Worm (Caenorhabditis elegans) whole organism, mixed stage, embryonic: Measurements from ENCODE around the gene R04E5.7.
A peak's percentile ranks its signal among the peaks of the same experiment; 100 is the strongest.

Source experiments
- M03D4.4 ChIP-seq: sonication (generic microtip); optimal IDR thresholded peaks from 2 replicates; lab custom pipeline; 2017; ENCODE audit warnings: mild to moderate bottlenecking, missing genetic modification characterization, missing compliant biosample characterization
- bed-3 ChIP-seq: fragments of 200-800 bp; sonication (Bioruptor generic); optimal IDR thresholded peaks from 3 replicates; lab custom pipeline; 2018; ENCODE audit warnings: mild to moderate bottlenecking, missing genetic modification characterization, moderate library complexity, missing compliant biosample characterization
- blmp-1 ChIP-seq: fragments of 150-350 bp; optimal IDR thresholded peaks from 2 replicates; lab custom pipeline; 2014; ENCODE audit warnings: missing biosample characterization, missing genetic modification characterization
- ceh-39 ChIP-seq: fragments of 150-350 bp; optimal IDR thresholded peaks from 2 replicates; lab custom pipeline; 2014; ENCODE audit warnings: missing biosample characterization, missing genetic modification characterization
- ceh-83 ChIP-seq: fragments of 200-800 bp; sonication (Bioruptor generic); optimal IDR thresholded peaks from 2 replicates; lab custom pipeline; 2018; ENCODE audit warnings: mild to moderate bottlenecking, missing genetic modification characterization, missing compliant biosample characterization
- ces-1 ChIP-seq: fragments of 150-350 bp; optimal IDR thresholded peaks from 2 replicates; lab custom pipeline; 2014; ENCODE audit warnings: missing biosample characterization, missing genetic modification reagents, missing genetic modification characterization
- cnd-1 ChIP-seq: fragments of 200-800 bp; sonication (Bioruptor generic); optimal IDR thresholded peaks from 2 replicates; lab custom pipeline; 2018; ENCODE audit warnings: mild to moderate bottlenecking, missing genetic modification characterization, missing compliant biosample characterization
- drap-1 ChIP-seq: fragments of 200-800 bp; sonication (Bioruptor generic); optimal IDR thresholded peaks from 3 replicates; lab custom pipeline; 2018; ENCODE audit warnings: mild to moderate bottlenecking, missing genetic modification characterization, missing compliant biosample characterization
- elt-1 ChIP-seq: sonication (generic microtip); optimal IDR thresholded peaks from 2 replicates; lab custom pipeline; 2017; ENCODE audit warnings: missing genetic modification characterization, mild to moderate bottlenecking, missing compliant biosample characterization, antibody characterized with exemption, moderate library complexity, borderline replicate concordance; ENCODE audit not compliant: insufficient read depth
- elt-3 ChIP-seq: fragments of 150-350 bp; optimal IDR thresholded peaks from 2 replicates; lab custom pipeline; 2014; ENCODE audit warnings: missing biosample characterization, missing genetic modification characterization
- flh-1 ChIP-seq: fragments of 200-800 bp; sonication (Bioruptor generic); optimal IDR thresholded peaks from 2 replicates; lab custom pipeline; 2018; ENCODE audit warnings: mild to moderate bottlenecking, missing genetic modification characterization, moderate library complexity, missing compliant biosample characterization
- ham-2 ChIP-seq: fragments of 200-800 bp; sonication (Bioruptor generic); optimal IDR thresholded peaks from 2 replicates; lab custom pipeline; 2018; ENCODE audit warnings: mild to moderate bottlenecking, missing genetic modification characterization, missing compliant biosample characterization
- hlh-1 ChIP-seq: fragments of 150-350 bp; optimal IDR thresholded peaks from 2 replicates; lab custom pipeline; 2014; ENCODE audit warnings: missing biosample characterization, missing genetic modification reagents, missing genetic modification characterization
- lin-13 ChIP-seq: fragments of 150-350 bp; optimal IDR thresholded peaks from 2 replicates; lab custom pipeline; 2014; ENCODE audit warnings: missing biosample characterization, missing genetic modification characterization
- lin-32 ChIP-seq: fragments of 200-800 bp; sonication (Bioruptor generic); optimal IDR thresholded peaks from 2 replicates; lab custom pipeline; 2018; ENCODE audit warnings: mild to moderate bottlenecking, missing genetic modification characterization, missing compliant biosample characterization
- lsy-2 ChIP-seq: fragments of 150-350 bp; optimal IDR thresholded peaks from 2 replicates; lab custom pipeline; 2014; ENCODE audit warnings: missing biosample characterization, missing genetic modification characterization
- mab-5 ChIP-seq: fragments of 150-350 bp; optimal IDR thresholded peaks from 2 replicates; lab custom pipeline; 2014; ENCODE audit warnings: missing biosample characterization, missing genetic modification characterization
- mep-1 ChIP-seq: fragments of 150-350 bp; optimal IDR thresholded peaks from 2 replicates; lab custom pipeline; 2017; ENCODE audit warnings: missing biosample characterization, missing genetic modification reagents, missing genetic modification characterization, inconsistent platforms
- mls-2 ChIP-seq: sonication (generic microtip); optimal IDR thresholded peaks from 2 replicates; lab custom pipeline; 2016; ENCODE audit warnings: mild to moderate bottlenecking, missing genetic modification characterization, moderate library complexity, missing compliant biosample characterization
- nhr-237 ChIP-seq: fragments of 150-350 bp; optimal IDR thresholded peaks from 2 replicates; lab custom pipeline; 2014; ENCODE audit warnings: missing biosample characterization, missing genetic modification characterization
- nhr-28 ChIP-seq: fragments of 150-350 bp; optimal IDR thresholded peaks from 2 replicates; lab custom pipeline; 2014; ENCODE audit warnings: missing biosample characterization, missing genetic modification characterization
- pha-4 ChIP-seq: fragments of 150-350 bp; optimal IDR thresholded peaks from 2 replicates; lab custom pipeline; 2018; ENCODE audit warnings: missing biosample characterization, missing genetic modification reagents, missing genetic modification characterization
- sem-2 ChIP-seq: fragments of 200-800 bp; sonication (Bioruptor generic); optimal IDR thresholded peaks from 2 replicates; lab custom pipeline; 2018; ENCODE audit warnings: mild to moderate bottlenecking, missing genetic modification characterization, missing compliant biosample characterization
- snpc-4 ChIP-seq: fragments of 150-350 bp; optimal IDR thresholded peaks from 2 replicates; lab custom pipeline; 2014; ENCODE audit warnings: missing biosample characterization, missing genetic modification characterization
- sptf-1 ChIP-seq: sonication (generic microtip); optimal IDR thresholded peaks from 2 replicates; lab custom pipeline; 2017; ENCODE audit warnings: mild to moderate bottlenecking, missing genetic modification characterization, moderate library complexity, missing compliant biosample characterization
- unc-120 ChIP-seq: sonication (generic microtip); optimal IDR thresholded peaks from 2 replicates; lab custom pipeline; 2017; ENCODE audit warnings: missing genetic modification characterization, missing compliant biosample characterization; ENCODE audit not compliant: poor library complexity, severe bottlenecking
- unc-39 ChIP-seq: fragments of 150-350 bp; optimal IDR thresholded peaks from 2 replicates; lab custom pipeline; 2014; ENCODE audit warnings: missing biosample characterization, missing genetic modification characterization
- unc-62 ChIP-seq: fragments of 150-350 bp; optimal IDR thresholded peaks from 2 replicates; lab custom pipeline; 2014; ENCODE audit warnings: missing biosample characterization, missing genetic modification reagents, missing genetic modification characterization
- zip-8 ChIP-seq: fragments of 150-350 bp; optimal IDR thresholded peaks from 2 replicates; lab custom pipeline; 2014; ENCODE audit warnings: missing biosample characterization, missing genetic modification characterization
- ztf-11 ChIP-seq: fragments of 150-350 bp; optimal IDR thresholded peaks from 2 replicates; lab custom pipeline; 2014; ENCODE audit warnings: missing biosample characterization, missing genetic modification characterization

The R04E5.7 gene

DNA sequence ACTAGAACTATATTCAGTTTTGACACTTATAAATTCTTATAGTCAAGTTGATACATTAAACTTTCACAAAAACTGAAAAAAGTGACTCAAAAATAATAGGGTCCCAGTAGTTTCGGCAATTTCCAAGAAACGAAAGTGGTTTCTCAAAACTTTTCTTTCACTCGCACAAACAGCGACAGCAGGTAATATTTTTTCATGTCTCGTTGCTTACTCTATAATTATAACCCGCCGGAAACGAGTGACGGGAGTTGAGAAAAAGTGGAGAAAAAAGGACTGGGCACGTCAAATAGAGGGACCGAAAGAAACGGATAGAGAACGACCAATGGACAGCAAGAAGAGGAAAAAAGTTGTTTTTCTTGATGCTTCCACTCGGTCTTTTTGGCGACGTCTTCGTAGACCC is 2.9 kb upstream of the R04E5.7 start:
- TF ChIP-seq cnd-1 (tag; lab: Kevin White, UChicago): no peak
- no peak for TF ChIP-seq elt-3 (tag; lab: Kevin White, UChicago)
- TF ChIP-seq sptf-1: no peak
- TF ChIP-seq pha-4: no peak
- no peak for TF ChIP-seq ceh-39 (tag; lab: Kevin White, UChicago)
- TF ChIP-seq ces-1 (GFP tag; lab: Kevin White, UChicago): no peak
- no peak for TF ChIP-seq lsy-2
- no peak for TF ChIP-seq nhr-28 (tag; lab: Kevin White, UChicago)
- TF ChIP-seq nhr-237: no peak

DNA sequence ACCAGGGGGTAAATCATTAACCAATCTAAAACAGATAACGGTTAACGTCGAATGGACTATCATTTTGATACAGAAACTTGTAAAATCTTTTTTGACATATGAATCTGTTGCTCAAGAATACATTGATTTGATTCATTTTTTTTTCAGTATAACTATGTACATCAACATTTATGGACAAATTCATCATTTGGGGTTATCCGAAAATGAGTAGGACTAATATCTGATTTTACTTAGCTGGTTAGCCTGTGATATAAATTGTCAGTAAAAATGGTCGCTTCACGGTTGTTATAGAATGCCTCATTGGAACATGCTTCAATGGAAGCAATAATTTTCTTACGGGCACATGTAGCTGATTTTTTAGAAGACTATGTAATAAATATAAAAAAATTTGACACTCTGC is 591 bp upstream of the R04E5.7 start:
- TF ChIP-seq M03D4.4 (tag; lab: Kevin White, UChicago) (no peak), ztf-11 (tag; lab: Kevin White, UChicago) (no peak), zip-8 (tag; lab: Kevin White, UChicago) (no peak), lsy-2 (no peak), drap-1 (no peak)
- TF ChIP-seq, all 35 proteins: peak for 0

DNA sequence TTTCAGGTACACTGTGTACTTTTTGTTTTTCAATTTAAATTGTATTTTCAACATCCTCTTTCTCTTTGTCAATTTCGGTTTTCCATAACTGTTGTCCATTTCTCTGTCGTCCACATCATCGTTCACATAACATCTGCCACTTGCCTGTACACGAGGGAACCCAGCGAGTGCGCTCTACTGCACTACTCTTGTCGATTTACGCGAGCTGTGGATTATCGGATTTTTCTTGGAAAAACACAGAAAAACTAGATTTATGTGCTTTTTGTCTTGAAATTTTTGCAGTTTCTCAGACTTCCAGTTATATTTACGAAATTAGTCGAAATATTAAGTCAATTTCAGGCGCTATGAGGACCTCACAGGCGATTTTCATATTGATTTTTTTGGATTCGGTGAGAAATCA is 5.2 kb downstream of the R04E5.7 start, which contains the start of gene chup-1:
Gene chup-1, plus strand, starts transcription at position 340 of the 400 bp plus-strand sequence.
- TF ChIP-seq bed-3 (GFP tag; lab: Kevin White, UChicago) (no peak), sem-2 (GFP tag; lab: Kevin White, UChicago) (no peak), nhr-28 (tag; lab: Kevin White, UChicago) (no peak), unc-39 (no peak), mep-1 (peak; percentile 68), unc-62 (GFP tag; lab: Kevin White, UChicago) (no peak), lin-13 (peak; percentile 20), unc-120 (tag; lab: Kevin White, UChicago) (no peak), ces-1 (GFP tag; lab: Kevin White, UChicago) (no peak), ham-2 (GFP tag; lab: Kevin White, UChicago) (no peak), ceh-39 (tag; lab: Kevin White, UChicago) (peak; percentile 58), mab-5 (tag; lab: Kevin White, UChicago) (no peak), drap-1 (no peak), lin-32 (GFP tag; lab: Kevin White, UChicago) (peak; percentile 56), hlh-1 (tag; lab: Kevin White, UChicago) (peak; percentile 38)

DNA sequence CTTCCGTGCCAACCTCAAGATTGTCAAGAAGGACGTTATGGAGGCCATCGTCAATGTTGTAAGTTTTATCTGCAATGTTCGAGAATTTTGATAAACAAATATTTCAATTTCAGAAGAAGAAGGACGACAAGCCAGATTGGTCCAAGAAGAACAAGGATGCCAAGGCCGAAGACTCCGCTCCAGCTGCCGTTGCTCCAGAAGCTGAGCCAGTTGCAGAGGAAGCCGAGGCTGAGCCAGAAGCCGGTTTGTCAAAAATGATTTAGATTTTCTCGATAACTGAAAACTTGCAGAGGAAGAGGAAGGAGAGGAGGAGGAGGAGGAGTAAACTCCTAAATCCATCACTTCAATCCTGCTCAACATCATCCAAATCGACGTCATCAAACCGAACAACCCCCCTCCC is 7.0 kb downstream of the R04E5.7 start:
- no peak for TF ChIP-seq drap-1

DNA sequence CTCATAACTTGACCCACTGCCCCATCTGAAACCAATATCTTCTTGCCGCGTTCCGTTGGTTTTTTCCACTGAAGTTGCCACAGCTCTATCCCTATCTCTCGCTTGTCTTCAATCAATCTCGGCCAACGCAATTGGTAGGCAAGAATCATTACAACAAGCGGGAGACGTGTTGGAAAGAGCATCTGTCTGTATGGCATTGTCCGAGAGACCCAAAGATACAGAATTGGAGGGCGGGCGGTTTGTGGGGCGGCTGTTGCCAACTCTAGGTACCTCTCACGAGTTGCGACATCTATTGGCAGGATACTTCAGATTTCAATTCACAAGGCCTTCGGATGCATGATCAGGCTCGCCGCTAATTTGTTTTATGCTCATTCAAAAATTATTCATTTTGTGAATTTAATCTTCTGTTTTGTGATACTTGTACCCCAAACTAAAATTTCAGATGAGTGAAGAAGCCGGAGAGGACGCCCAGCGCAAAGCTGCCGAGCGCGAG is 8.0 kb downstream of the R04E5.7 start, which contains the start of gene unc-27:
Gene unc-27, plus strand, starts transcription at position 443 of the 493 bp plus-strand sequence.
- TF ChIP-seq lin-13 (no peak), ceh-83 (no peak), sptf-1 (no peak), sem-2 (GFP tag; lab: Kevin White, UChicago) (no peak), lsy-2 (no peak), blmp-1 (tag; lab: Kevin White, UChicago) (no peak), unc-62 (GFP tag; lab: Kevin White, UChicago) (peak; percentile 80), elt-1 (tag; lab: Kevin White, UChicago) (no peak), mab-5 (tag; lab: Kevin White, UChicago) (no peak), flh-1 (GFP tag; lab: Kevin White, UChicago) (no peak), hlh-1 (tag; lab: Kevin White, UChicago) (peak; percentile 100), bed-3 (GFP tag; lab: Kevin White, UChicago) (no peak), mls-2 (tag; lab: Kevin White, UChicago) (no peak), unc-120 (tag; lab: Kevin White, UChicago) (peak; percentile 97), ztf-11 (tag; lab: Kevin White, UChicago) (no peak), ham-2 (GFP tag; lab: Kevin White, UChicago) (no peak), lin-32 (GFP tag; lab: Kevin White, UChicago) (no peak), snpc-4 (no peak)
